Worm (Caenorhabditis elegans) whole organism, L1 larva: ENCODE results near the gene F09G2.1.
A peak's percentile ranks its signal among the peaks of the same experiment; 100 is the strongest.

Experiments used
- C04F5.9 ChIP-seq: sonication (generic microtip); optimal IDR thresholded peaks from 2 replicates; lab custom pipeline; 2016; ENCODE audit warnings: missing genetic modification characterization, missing compliant biosample characterization
- C34B4.2 ChIP-seq: sonication (generic microtip); optimal IDR thresholded peaks from 2 replicates; lab custom pipeline; 2017; ENCODE audit warnings: mild to moderate bottlenecking, missing genetic modification characterization, missing compliant biosample characterization
- aha-1 ChIP-seq: fragments of 150-350 bp; optimal IDR thresholded peaks from 2 replicates; lab custom pipeline; 2014; ENCODE audit warnings: missing biosample characterization, missing genetic modification characterization
- alr-1 ChIP-seq: fragments of 200-800 bp; sonication (Bioruptor generic); optimal IDR thresholded peaks from 2 replicates; lab custom pipeline; 2018; ENCODE audit warnings: borderline replicate concordance, mild to moderate bottlenecking, missing genetic modification characterization, missing compliant biosample characterization
- aly-2 ChIP-seq: fragments of 150-350 bp; optimal IDR thresholded peaks from 2 replicates; lab custom pipeline; 2014; ENCODE audit warnings: missing biosample characterization, missing genetic modification characterization
- blmp-1 ChIP-seq: fragments of 150-350 bp; optimal IDR thresholded peaks from 2 replicates; lab custom pipeline; 2014; ENCODE audit warnings: missing biosample characterization, missing genetic modification characterization
- ceh-63 ChIP-seq: fragments of 200-800 bp; sonication (Bioruptor generic); optimal IDR thresholded peaks from 2 replicates; lab custom pipeline; 2018; ENCODE audit warnings: mild to moderate bottlenecking, missing genetic modification characterization, missing compliant biosample characterization
- ceh-8 ChIP-seq: fragments of 200-800 bp; sonication (Bioruptor generic); optimal IDR thresholded peaks from 2 replicates; lab custom pipeline; 2018; ENCODE audit warnings: mild to moderate bottlenecking, missing genetic modification characterization, moderate library complexity, missing compliant biosample characterization
- ceh-82 ChIP-seq, 3 experiments: fragments of 150-350 bp in 1 of 3; sonication (generic microtip) in 2 of 3; optimal IDR thresholded peaks; 2 replicates each; lab custom pipeline; 2014 to 2017; ENCODE audit warnings: missing biosample characterization in 3 of 3, missing genetic modification characterization in 3 of 3
- ceh-88 ChIP-seq: fragments of 200-800 bp; sonication (Bioruptor generic); IDR thresholded peaks from 2 replicates; pipeline ENCODE4 v1.3.6; 2022; ENCODE audit warnings: missing genetic modification characterization, missing compliant biosample characterization
- ceh-90 ChIP-seq: sonication (generic microtip); optimal IDR thresholded peaks from 2 replicates; lab custom pipeline; 2016; ENCODE audit warnings: missing genetic modification characterization, missing compliant biosample characterization
- dpl-1 ChIP-seq, 3 experiments: fragments of 150-350 bp in 2 of 3; sonication (generic microtip) in 1 of 3; optimal IDR thresholded peaks; 2 replicates each; lab custom pipeline; 2014 to 2017; ENCODE audit warnings: missing biosample characterization in 3 of 3, missing genetic modification characterization in 3 of 3, missing genetic modification reagents in 3 of 3
- dsc-1 ChIP-seq: sonication (generic microtip); optimal IDR thresholded peaks from 2 replicates; lab custom pipeline; 2016; ENCODE audit warnings: mild to moderate bottlenecking, missing genetic modification characterization, missing compliant biosample characterization
- efl-1 ChIP-seq, 4 experiments: fragments of 150-350 bp; optimal IDR thresholded peaks in 3 of 4; peaks in 1 of 4; 1 replicate in 1 of 4; 2 replicates in 3 of 4; lab custom pipeline; 2014; ENCODE audit warnings: missing biosample characterization in 2 of 4, missing genetic modification characterization in 2 of 4, missing genetic modification reagents in 2 of 4
- egl-13 ChIP-seq: sonication (generic microtip); optimal IDR thresholded peaks from 2 replicates; lab custom pipeline; 2016; ENCODE audit warnings: missing genotype, missing genetic modification reagents, missing genetic modification characterization, missing compliant biosample characterization
- elt-2 ChIP-seq: sonication (generic microtip); optimal IDR thresholded peaks from 2 replicates; lab custom pipeline; 2016; ENCODE audit warnings: missing genetic modification characterization, mild to moderate bottlenecking, inconsistent platforms, missing compliant biosample characterization, missing genetic modification reagents
- elt-3 ChIP-seq, 6 experiments: fragments of 150-350 bp in 1 of 6; sonication (generic microtip); optimal IDR thresholded peaks; 2 replicates each; lab custom pipeline; 2017 to 2018; ENCODE audit warnings: missing biosample characterization in 6 of 6, missing genetic modification characterization in 6 of 6, inconsistent platforms in 1 of 6
- fkh-10 ChIP-seq: sonication (generic microtip); optimal IDR thresholded peaks from 2 replicates; lab custom pipeline; 2017; ENCODE audit warnings: missing biosample characterization, missing genetic modification reagents, missing genetic modification characterization
- fkh-4 ChIP-seq: sonication (generic microtip); optimal IDR thresholded peaks from 2 replicates; lab custom pipeline; 2016; ENCODE audit warnings: missing compliant biosample characterization, missing genetic modification characterization, borderline replicate concordance
- fkh-8 ChIP-seq: sonication (generic microtip); optimal IDR thresholded peaks from 2 replicates; lab custom pipeline; 2016; ENCODE audit warnings: mild to moderate bottlenecking, missing genetic modification characterization, missing compliant biosample characterization
- fos-1 ChIP-seq: fragments of 150-350 bp; optimal IDR thresholded peaks from 2 replicates; lab custom pipeline; 2014; ENCODE audit warnings: missing biosample characterization, missing genetic modification characterization
- grh-1 ChIP-seq: fragments of 200-800 bp; sonication (Bioruptor generic); IDR thresholded peaks from 2 replicates; pipeline ENCODE4 v1.3.6; 2022; ENCODE audit warnings: missing genetic modification reagents, missing genetic modification characterization, missing compliant biosample characterization
- hlh-17 ChIP-seq: fragments of 200-800 bp; sonication (Bioruptor generic); optimal IDR thresholded peaks from 2 replicates; lab custom pipeline; 2018; ENCODE audit warnings: missing genetic modification characterization, mild to moderate bottlenecking, missing compliant biosample characterization, moderate library complexity, borderline replicate concordance
- hpl-2 ChIP-seq: fragments of 150-350 bp; optimal IDR thresholded peaks from 2 replicates; lab custom pipeline; 2014; ENCODE audit warnings: missing biosample characterization, missing genetic modification reagents, missing genetic modification characterization
- irx-1 ChIP-seq: sonication (generic microtip); optimal IDR thresholded peaks from 2 replicates; lab custom pipeline; 2016; ENCODE audit warnings: missing genetic modification characterization, missing compliant biosample characterization
- isw-1 ChIP-seq: fragments of 200-800 bp; sonication (Bioruptor generic); IDR thresholded peaks from 2 replicates; pipeline ENCODE4 v1.3.6; 2022; ENCODE audit warnings: missing genetic modification characterization, missing compliant biosample characterization
- lin-13 ChIP-seq: fragments of 150-350 bp; optimal IDR thresholded peaks from 2 replicates; lab custom pipeline; 2014; ENCODE audit warnings: missing biosample characterization, missing genetic modification reagents, missing genetic modification characterization
- lin-14 ChIP-seq: fragments of 200-800 bp; sonication (Bioruptor generic); optimal IDR thresholded peaks from 2 replicates; lab custom pipeline; 2018; ENCODE audit warnings: mild to moderate bottlenecking, missing genetic modification characterization, moderate library complexity, missing compliant biosample characterization
- lin-35 ChIP-seq, 2 experiments: fragments of 150-350 bp; optimal IDR thresholded peaks; 2 replicates each; lab custom pipeline; 2014; ENCODE audit warnings: missing biosample characterization in 2 of 2, missing genetic modification characterization in 2 of 2, missing genetic modification reagents in 2 of 2
- lin-39 ChIP-seq: fragments of 150-350 bp; optimal IDR thresholded peaks from 2 replicates; lab custom pipeline; 2014; ENCODE audit warnings: missing biosample characterization, missing genetic modification reagents, missing genetic modification characterization
- mab-9 ChIP-seq: fragments of 200-800 bp; sonication (Bioruptor generic); IDR thresholded peaks from 2 replicates; pipeline ENCODE4 v1.3.6; 2022; ENCODE audit warnings: missing genetic modification reagents, missing genetic modification characterization, missing compliant biosample characterization
- mep-1 ChIP-seq: fragments of 150-350 bp; optimal IDR thresholded peaks from 2 replicates; lab custom pipeline; 2014; ENCODE audit warnings: missing biosample characterization, missing genetic modification characterization
- nhr-11 ChIP-seq: fragments of 150-350 bp; optimal IDR thresholded peaks from 2 replicates; lab custom pipeline; 2014; ENCODE audit warnings: missing biosample characterization, missing genetic modification characterization
- nhr-19 ChIP-seq: fragments of 200-800 bp; sonication (Bioruptor generic); conservative IDR thresholded peaks from 2 replicates; pipeline ENCODE4 v1.3.6; 2022; ENCODE audit warnings: missing genetic modification characterization, missing compliant biosample characterization
- nhr-237 ChIP-seq: fragments of 150-350 bp; optimal IDR thresholded peaks from 2 replicates; lab custom pipeline; 2014; ENCODE audit warnings: missing biosample characterization, missing genetic modification characterization
- nhr-71 ChIP-seq: sonication (generic microtip); optimal IDR thresholded peaks from 2 replicates; lab custom pipeline; 2016; ENCODE audit warnings: mild to moderate bottlenecking, missing genetic modification characterization, moderate library complexity, missing compliant biosample characterization
- nhr-77 ChIP-seq: fragments of 150-350 bp; optimal IDR thresholded peaks from 2 replicates; lab custom pipeline; 2014; ENCODE audit warnings: missing biosample characterization, missing genetic modification characterization
- nhr-84 ChIP-seq: sonication (generic microtip); optimal IDR thresholded peaks from 2 replicates; lab custom pipeline; 2017; ENCODE audit warnings: missing biosample characterization, missing genetic modification characterization
- nhr-85 ChIP-seq: sonication (generic microtip); peaks from one replicate; lab custom pipeline; 2016; ENCODE audit warnings: missing genetic modification characterization, inconsistent platforms, missing compliant biosample characterization
- pqm-1 ChIP-seq: sonication (generic microtip); optimal IDR thresholded peaks from 3 replicates; lab custom pipeline; 2017; ENCODE audit warnings: missing biosample characterization, missing genetic modification characterization
- rnt-1 ChIP-seq: sonication (generic microtip); optimal IDR thresholded peaks from 2 replicates; lab custom pipeline; 2016; ENCODE audit warnings: mild to moderate bottlenecking, missing genetic modification characterization, moderate library complexity, missing compliant biosample characterization
- snpc-4 ChIP-seq: fragments of 150-350 bp; optimal IDR thresholded peaks from 2 replicates; lab custom pipeline; 2014; ENCODE audit warnings: missing biosample characterization, missing genetic modification characterization
- snu-23 ChIP-seq: sonication (generic microtip); optimal IDR thresholded peaks from 2 replicates; lab custom pipeline; 2016; ENCODE audit warnings: missing genetic modification characterization, missing compliant biosample characterization
- swsn-7 ChIP-seq: sonication (generic microtip); optimal IDR thresholded peaks from 2 replicates; lab custom pipeline; 2016; ENCODE audit warnings: missing genetic modification characterization, missing compliant biosample characterization
- tbx-2 ChIP-seq: sonication (generic microtip); optimal IDR thresholded peaks from 2 replicates; lab custom pipeline; 2016; ENCODE audit warnings: missing genetic modification characterization, missing compliant biosample characterization
- unc-30 ChIP-seq: sonication (generic microtip); optimal IDR thresholded peaks from 2 replicates; lab custom pipeline; 2017; ENCODE audit warnings: missing biosample characterization, missing genetic modification characterization
- unc-62 ChIP-seq: fragments of 150-350 bp; optimal IDR thresholded peaks from 2 replicates; lab custom pipeline; 2014; ENCODE audit warnings: missing biosample characterization, missing genetic modification reagents, missing genetic modification characterization
- unc-86 ChIP-seq: sonication (generic microtip); optimal IDR thresholded peaks from 2 replicates; lab custom pipeline; 2016; ENCODE audit warnings: missing genetic modification characterization, missing compliant biosample characterization
- vab-15 ChIP-seq: sonication (generic microtip); optimal IDR thresholded peaks from 2 replicates; lab custom pipeline; 2017; ENCODE audit warnings: missing genotype, mild to moderate bottlenecking, missing genetic modification characterization, missing compliant biosample characterization
- zip-4 ChIP-seq: fragments of 200-800 bp; sonication (Bioruptor generic); optimal IDR thresholded peaks from 2 replicates; lab custom pipeline; 2018; ENCODE audit warnings: mild to moderate bottlenecking, missing genetic modification characterization, moderate library complexity, missing compliant biosample characterization
- ztf-11 ChIP-seq, 2 experiments: sonication (generic microtip); optimal IDR thresholded peaks; 2 replicates each; lab custom pipeline; 2016 to 2017; ENCODE audit warnings: missing genetic modification characterization in 2 of 2, missing biosample characterization in 1 of 2, missing compliant biosample characterization in 1 of 2

The F09G2.1 gene

DNA sequence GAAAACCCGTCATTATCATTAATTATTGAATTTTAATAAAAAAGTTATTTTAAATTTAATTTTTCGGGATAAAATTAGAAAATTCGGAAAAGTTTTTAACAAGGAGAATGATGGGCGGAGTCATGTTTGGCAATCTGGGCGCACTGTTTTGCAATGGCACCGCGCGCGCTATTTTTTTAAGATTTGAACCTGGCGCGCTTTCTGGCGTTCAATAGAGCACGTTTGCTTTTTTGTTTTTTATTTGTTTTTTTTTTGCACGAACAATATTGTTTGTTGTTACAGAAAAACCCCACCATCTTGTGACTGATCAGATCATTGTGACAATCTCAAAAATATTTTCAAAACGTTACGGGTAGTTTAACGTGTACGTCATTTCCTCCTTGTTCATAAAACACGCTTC, 37.1 kb downstream of the F09G2.1 start, which contains the start of gene hyls-1 (continued):
- peak; percentile 77 for TF ChIP-seq grh-1
- TF ChIP-seq nhr-19 (GFP tag; lab: Robert Waterston, UW): peak; percentile 91
- TF ChIP-seq isw-1 (GFP tag; lab: Robert Waterston, UW): peak; percentile 88
- peak; percentile 52 for TF ChIP-seq fos-1 (tag; lab: Kevin White, UChicago)
- TF ChIP-seq lin-13 (GFP tag; lab: Kevin White, UChicago): peak; percentile 82
- TF ChIP-seq egl-13 (tag; lab: Kevin White, UChicago): peak; percentile 69
- peak in 2 of 6 experiments; percentile 65 to 85 for TF ChIP-seq elt-3 (tag; optimal IDR thresholded peaks at IDR 0.05; lab: Kevin White, UChicago)
- peak; percentile 90 for TF ChIP-seq rnt-1 (tag; lab: Kevin White, UChicago)
- TF ChIP-seq aha-1: no peak
- TF ChIP-seq dsc-1: peak; percentile 82
- TF ChIP-seq C04F5.9 (tag; lab: Kevin White, UChicago): peak; percentile 48
- TF ChIP-seq blmp-1 (tag; lab: Kevin White, UChicago): peak; percentile 73
- TF ChIP-seq nhr-84: no peak
- no peak for TF ChIP-seq unc-30 (tag; lab: Kevin White, UChicago)
- peak; percentile 81 for TF ChIP-seq unc-86 (tag; lab: Kevin White, UChicago)
- TF ChIP-seq ceh-63 (GFP tag; lab: Kevin White, UChicago): no peak
- peak; percentile 94 to 95 (median 95) for TF ChIP-seq dpl-1 (GFP tag; optimal IDR thresholded peaks at IDR 0.05; lab: Kevin White, UChicago)
- TF ChIP-seq lin-14 (GFP tag; lab: Kevin White, UChicago): peak; percentile 81
- TF ChIP-seq fkh-10 (GFP tag; lab: Kevin White, UChicago): peak; percentile 37
- peak; percentile 85 for TF ChIP-seq swsn-7 (tag; lab: Kevin White, UChicago)
- TF ChIP-seq elt-2: peak; percentile 15
- TF ChIP-seq nhr-11 (tag; lab: Kevin White, UChicago): peak; percentile 48
- no peak for TF ChIP-seq unc-62
- no peak for TF ChIP-seq mab-9 (GFP tag; lab: Robert Waterston, UW)
- TF ChIP-seq ztf-11 (tag; optimal IDR thresholded peaks at IDR 0.05; lab: Kevin White, UChicago): peak in 1 of 2 experiments; percentile 51
- TF ChIP-seq lin-35 (GFP tag; optimal IDR thresholded peaks at IDR 0.05; lab: Kevin White, UChicago): peak; percentile 94 to 97
- peak; percentile 44 for TF ChIP-seq ceh-8
- TF ChIP-seq alr-1 (tag; lab: Kevin White, UChicago): no peak
- peak; percentile 75 for TF ChIP-seq hpl-2 (GFP tag; lab: Kevin White, UChicago)
- TF ChIP-seq C34B4.2: no peak
- TF ChIP-seq fkh-8 (tag; lab: Kevin White, UChicago): peak; percentile 68
- TF ChIP-seq irx-1 (tag; lab: Kevin White, UChicago): peak; percentile 86
- TF ChIP-seq nhr-85 (tag; lab: Kevin White, UChicago): peak; percentile 94
- TF ChIP-seq nhr-237 (tag; lab: Kevin White, UChicago): peak; percentile 51
- TF ChIP-seq ceh-90 (tag; lab: Kevin White, UChicago): no peak
- peak; percentile 32 for TF ChIP-seq aly-2
- no peak for TF ChIP-seq pqm-1 (tag; lab: Kevin White, UChicago)
- TF ChIP-seq lin-39 (tag; lab: Kevin White, UChicago): peak; percentile 74
- TF ChIP-seq zip-4 (GFP tag; lab: Kevin White, UChicago): no peak
- peak; percentile 80 for TF ChIP-seq mep-1 (tag; lab: Kevin White, UChicago)
- peak; percentile 92 for TF ChIP-seq snu-23 (GFP tag; lab: Kevin White, UChicago)
- TF ChIP-seq nhr-71: peak; percentile 92
- peak; percentile 2 for TF ChIP-seq vab-15 (tag; lab: Kevin White, UChicago)
- TF ChIP-seq hlh-17 (GFP tag; lab: Kevin White, UChicago): no peak
- peak; percentile 59 for TF ChIP-seq nhr-77
- peak; percentile 74; the same call in 1 of the 2 replicates for TF ChIP-seq ceh-88
- TF ChIP-seq fkh-4: peak; percentile 28
- TF ChIP-seq efl-1 (optimal IDR thresholded peaks at IDR 0.05; lab: Kevin White, UChicago): peak; percentile 96 to 98
- TF ChIP-seq efl-1 (GFP tag; optimal IDR thresholded peaks at IDR 0.05 in 1 of 2; lab: Kevin White, UChicago): peak; percentile 96 to 100
- TF ChIP-seq snpc-4 (tag; lab: Kevin White, UChicago): peak; percentile 63
- TF ChIP-seq tbx-2 (tag; lab: Kevin White, UChicago): peak; percentile 88
- peak; percentile 62 to 92 (median 77) for TF ChIP-seq ceh-82 (tag; optimal IDR thresholded peaks at IDR 0.05; lab: Kevin White, UChicago)
